Worm (Caenorhabditis elegans): Measurements from ENCODE around the gene R74.8.
A peak's percentile ranks its signal among the peaks of the same experiment; 100 is the strongest.

DNA sequence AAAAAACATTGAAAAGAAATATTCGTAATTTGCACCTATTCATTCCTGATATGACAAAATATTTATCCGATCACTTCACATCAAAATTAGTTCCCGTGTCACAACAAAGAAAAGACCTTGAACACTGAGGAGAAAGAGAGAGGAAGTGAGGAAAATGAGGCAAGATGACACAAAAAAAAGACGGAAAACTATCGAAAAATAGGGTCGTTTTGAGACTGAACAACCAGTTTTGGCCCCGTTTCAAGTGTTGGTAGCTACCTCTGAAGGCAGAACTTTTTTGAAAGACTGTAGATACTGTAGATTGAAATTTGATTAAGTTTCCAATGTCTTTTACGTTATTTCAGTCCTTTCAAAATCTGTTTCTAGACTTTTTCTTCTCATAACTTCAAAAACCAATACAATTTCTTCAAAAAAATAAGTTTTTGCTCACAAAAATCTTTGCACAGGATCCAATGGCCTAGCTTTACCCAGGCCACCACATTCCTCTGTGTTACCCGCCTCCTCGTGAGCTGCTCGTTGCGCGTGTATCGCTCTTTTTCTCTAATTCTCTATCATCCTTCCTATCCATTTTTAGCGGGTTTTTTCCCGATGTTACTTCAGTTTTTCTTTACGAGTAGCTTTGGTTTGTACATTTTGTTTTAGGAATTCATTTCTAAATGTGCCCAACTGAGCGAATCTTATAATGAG, 9.6 kb upstream of the R74.8 start:
- peak; percentile 67 to 74 for TF ChIP-seq efl-1 (optimal IDR thresholded peaks at IDR 0.05)
- peak; percentile 56 to 94 for TF ChIP-seq efl-1 (GFP tag; optimal IDR thresholded peaks at IDR 0.05 in 1 of 2)
- no peak for TF ChIP-seq lin-13 (GFP tag; optimal IDR thresholded peaks at IDR 0.05)
- no peak for TF ChIP-seq zag-1 (tag; optimal IDR thresholded peaks at IDR 0.05)
